Worm (Caenorhabditis elegans): ENCODE data around the gene rsd-2.
A peak's percentile ranks its signal among the peaks of the same experiment; 100 is the strongest.

rsd-2 gene

ce11 chrIV:13540165-13540564 is at the start of gene rsd-2:
rsd-2 (minus strand) TSS chrIV:13540265.
- TF ChIP-seq snpc-1.3 (tag; optimal IDR thresholded peaks at IDR 0.05; ENCODE audit: insufficient read depth) (no peak), Y53G8AR.9 (GFP tag; conservative IDR thresholded peaks at IDR 0.05) (no peak), mel-28 (tag; optimal IDR thresholded peaks at IDR 0.05; ENCODE audit: borderline replicate concordance) (no peak), bed-1 (GFP tag; IDR thresholded peaks at IDR 0.05) (no peak)

ce11 chrIV:13588544-13589043 is 48.5 kb upstream of the rsd-2 start, which contains the start of gene sru-9:
sru-9 (plus strand) TSS chrIV:13588993.
- TF ChIP-seq snpc-1.1 (tag; optimal IDR thresholded peaks at IDR 0.05; ENCODE audit: insufficient read depth) (peak; percentile 25), snpc-4 (GFP tag; optimal IDR thresholded peaks at IDR 0.05) (peak; percentile 39), snpc-4 (tag; optimal IDR thresholded peaks at IDR 0.05) (peak in 3 of 4 experiments; percentile 35 to 90 (median 78)), hmg-1.2 (GFP tag; IDR thresholded peaks at IDR 0.05) (peak; percentile 65), attf-6 (GFP tag; IDR thresholded peaks at IDR 0.05) (peak; percentile 82)

DNA sequence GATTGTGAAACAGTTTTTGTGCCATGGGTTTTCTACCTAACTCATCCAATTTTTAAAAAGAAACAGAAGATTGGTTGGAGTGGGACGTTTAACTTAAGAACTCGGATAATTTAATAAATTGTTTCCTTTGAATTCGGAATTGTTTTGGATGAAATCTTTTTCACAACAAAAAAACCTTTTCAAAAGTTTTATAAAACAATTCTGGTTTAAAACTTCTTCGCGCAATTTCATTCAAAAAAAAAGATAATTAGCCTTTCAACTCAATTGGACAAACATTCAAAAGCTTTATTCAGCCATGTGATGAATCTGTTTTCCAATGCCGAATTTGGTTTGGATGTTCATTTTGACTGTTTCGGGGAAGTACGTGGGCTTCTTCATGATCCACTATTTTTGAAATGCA is 47.1 kb upstream of the rsd-2 start, which contains the start of gene Y45F10B.12:
Gene Y45F10B.12, plus strand, starts transcription at position 301 of the 400 bp plus-strand sequence.
- TF ChIP-seq nhr-27 (tag; optimal IDR thresholded peaks at IDR 0.05) = no peak
- no peak for TF ChIP-seq snpc-1.3 (tag; optimal IDR thresholded peaks at IDR 0.05; ENCODE audit: insufficient read depth)
- TF ChIP-seq F22D6.2 (tag; optimal IDR thresholded peaks at IDR 0.05) = no peak
- no peak for TF ChIP-seq unc-62 (GFP tag; optimal IDR thresholded peaks at IDR 0.05)
- TF ChIP-seq snpc-1.1 (tag; optimal IDR thresholded peaks at IDR 0.05; ENCODE audit: insufficient read depth) = no peak
- TF ChIP-seq dox-1 (GFP tag; IDR thresholded peaks at IDR 0.05) = no peak
- no peak for TF ChIP-seq hmg-20 (GFP tag; IDR thresholded peaks at IDR 0.05)
- no peak for TF ChIP-seq bed-2 (GFP tag; IDR thresholded peaks at IDR 0.05)
- no peak for TF ChIP-seq efl-1 (GFP tag; optimal IDR thresholded peaks at IDR 0.05)
- no peak for TF ChIP-seq C06A6.2 (GFP tag; conservative IDR thresholded peaks at IDR 0.05)
- TF ChIP-seq ztf-18 (tag; optimal IDR thresholded peaks at IDR 0.05) = no peak
- TF ChIP-seq F37B4.10 (GFP tag; IDR thresholded peaks at IDR 0.05) = no peak
- TF ChIP-seq mcd-1 (GFP tag; IDR thresholded peaks at IDR 0.05) = no peak
- TF ChIP-seq madf-3 (GFP tag; IDR thresholded peaks at IDR 0.05) = no peak

DNA sequence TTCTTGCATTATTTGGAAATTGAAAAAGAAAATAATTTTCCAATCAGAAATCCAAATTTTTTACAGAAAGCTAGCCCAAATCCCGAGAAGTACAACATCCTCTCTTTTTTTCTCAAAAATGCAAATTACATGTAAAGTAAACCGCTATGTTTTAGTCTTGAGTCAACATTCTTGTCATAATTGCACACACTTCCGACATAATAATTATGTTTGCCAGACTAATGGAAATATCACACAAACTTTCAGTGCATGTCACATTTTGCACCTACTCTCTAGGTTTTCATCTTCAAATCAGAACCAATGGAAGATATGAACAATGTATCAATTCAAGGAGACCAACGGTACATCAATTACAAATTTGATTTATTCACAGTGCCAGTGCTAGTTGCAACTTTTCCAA is 44.6 kb upstream of the rsd-2 start, which contains the start of gene sru-11:
Gene sru-11, plus strand, starts transcription at position 301 of the 400 bp plus-strand sequence.
- TF ChIP-seq ekl-4 (GFP tag; IDR thresholded peaks at IDR 0.05) (no peak), ceh-91 (GFP tag; IDR thresholded peaks at IDR 0.05) (no peak), ztf-22 (GFP tag; optimal IDR thresholded peaks at IDR 0.05) (no peak), lsl-1 (GFP tag; optimal IDR thresholded peaks at IDR 0.05) (no peak), hmg-1.2 (GFP tag; IDR thresholded peaks at IDR 0.05) (no peak), hlh-26 (GFP tag; conservative IDR thresholded peaks at IDR 0.05) (no peak), lin-54 (GFP tag; optimal IDR thresholded peaks at IDR 0.05) (no peak), snpc-1.1 (tag; optimal IDR thresholded peaks at IDR 0.05; ENCODE audit: insufficient read depth) (no peak), C17E4.6 (GFP tag; IDR thresholded peaks at IDR 0.05) (no peak), F49E8.2 (tag; optimal IDR thresholded peaks at IDR 0.05; ENCODE audit: insufficient read depth) (no peak), Y67H2A.10 (GFP tag; conservative IDR thresholded peaks at IDR 0.05) (no peak), hsf-1 (GFP tag; IDR thresholded peaks at IDR 0.05) (no peak), F33H1.4 (GFP tag; IDR thresholded peaks at IDR 0.05) (no peak), cebp-1 (GFP tag; IDR thresholded peaks at IDR 0.05) (no peak), cebp-1 (tag; optimal IDR thresholded peaks at IDR 0.05) (no peak), mel-28 (tag; optimal IDR thresholded peaks at IDR 0.05; ENCODE audit: borderline replicate concordance) (no peak), F57A8.1 (GFP tag; optimal IDR thresholded peaks at IDR 0.05) (no peak)
